Fruit fly (Drosophila melanogaster) whole organism, embryonic: ENCODE results near the gene BtbVII.
A peak's percentile ranks its signal among the peaks of the same experiment; 100 is the strongest.

Source experiments
- Atf3 ChIP-seq: fragments of 200-800 bp; sonication (Bioruptor generic); optimal IDR thresholded peaks from 3 replicates; lab custom pipeline; 2016; ENCODE audit warnings: missing biosample characterization, missing genetic modification characterization
- Awh ChIP-seq: fragments of 200-800 bp; sonication (Bioruptor generic); IDR thresholded peaks from 2 replicates; pipeline ENCODE4, ENCODE4 v1.3.6; 2022; ENCODE audit warnings: missing biosample characterization, missing genetic modification characterization
- Blimp-1 ChIP-seq: fragments of 200-800 bp; sonication (Bioruptor generic); optimal IDR thresholded peaks from 3 replicates; lab custom pipeline; 2018; ENCODE audit warnings: missing biosample characterization, missing genetic modification characterization, mild to moderate bottlenecking, moderate library complexity, missing genetic modification reagents
- C15 ChIP-seq: fragments of 200-800 bp; sonication (Bioruptor generic); IDR thresholded peaks from 3 replicates; pipeline ENCODE4 v1.3.6; 2022; ENCODE audit warnings: missing biosample characterization, missing genetic modification characterization
- CG12769 ChIP-seq: fragments of 200-800 bp; sonication (Bioruptor generic); optimal IDR thresholded peaks from 2 replicates; lab custom pipeline; 2019; ENCODE audit warnings: missing biosample characterization, mild to moderate bottlenecking, missing genetic modification characterization, moderate library complexity
- CG12942 ChIP-seq: fragments of 200-800 bp; sonication (Bioruptor generic); optimal IDR thresholded peaks from 3 replicates; lab custom pipeline; 2016; ENCODE audit warnings: missing biosample characterization, missing genetic modification characterization
- CG15073 ChIP-seq: fragments of 200-800 bp; sonication (Bioruptor generic); optimal IDR thresholded peaks from 2 replicates; lab custom pipeline; 2016; ENCODE audit warnings: missing biosample characterization, missing genetic modification characterization
- CG15269 ChIP-seq: fragments of 200-800 bp; sonication (Bioruptor generic); optimal IDR thresholded peaks from 2 replicates; lab custom pipeline; 2018; ENCODE audit warnings: missing biosample characterization, mild to moderate bottlenecking, missing genetic modification characterization, moderate library complexity
- CG3838 ChIP-seq: fragments of 200-800 bp; sonication (Bioruptor generic); optimal IDR thresholded peaks from 3 replicates; lab custom pipeline; 2016; ENCODE audit warnings: missing biosample characterization, missing genetic modification characterization
- CG6683 ChIP-seq: fragments of 200-800 bp; sonication (Bioruptor generic); optimal IDR thresholded peaks from 2 replicates; lab custom pipeline; 2017; ENCODE audit warnings: missing biosample characterization, mild to moderate bottlenecking, missing genetic modification characterization, missing genetic modification reagents
- CG9817 ChIP-seq: fragments of 200-800 bp; sonication (Bioruptor generic); optimal IDR thresholded peaks from 2 replicates; lab custom pipeline; 2018; ENCODE audit warnings: missing biosample characterization, mild to moderate bottlenecking, missing genetic modification characterization, moderate library complexity
- CkIIα-i1 ChIP-seq: fragments of 200-800 bp; sonication (Bioruptor generic); IDR thresholded peaks from 2 replicates; pipeline ENCODE4 v1.3.6; 2022; ENCODE audit warnings: missing biosample characterization, missing genetic modification characterization
- Dfd ChIP-seq, 2 experiments: fragments of >200 bp; optimal IDR thresholded peaks; 2 replicates each; lab custom pipeline; 2017; ENCODE audit warnings: missing biosample characterization in 2 of 2, missing genetic modification characterization in 2 of 2
- Dip3 ChIP-seq: fragments of 200-800 bp; sonication (Bioruptor generic); optimal IDR thresholded peaks from 3 replicates; lab custom pipeline; 2016; ENCODE audit warnings: missing biosample characterization, missing genetic modification characterization
- E2f2 ChIP-seq: fragments of 200-800 bp; sonication (Bioruptor generic); IDR thresholded peaks from 2 replicates; pipeline ENCODE4 v1.3.6; 2022; ENCODE audit warnings: missing biosample characterization, missing genetic modification characterization
- HHEX ChIP-seq: fragments of 200-800 bp; sonication (Bioruptor generic); optimal IDR thresholded peaks from 3 replicates; lab custom pipeline; 2017; ENCODE audit warnings: missing biosample characterization, mild to moderate bottlenecking, missing genetic modification characterization, missing genetic modification reagents
- Hr39 ChIP-seq: fragments of >200 bp; optimal IDR thresholded peaks from 2 replicates; lab custom pipeline; 2017
- Hr78 ChIP-seq, 2 experiments: fragments of 200-800 bp in 1 of 2; fragments of >200 bp in 1 of 2; sonication (Bioruptor generic) in 1 of 2; optimal IDR thresholded peaks; 2 replicates each; lab custom pipeline; 2017 to 2019; ENCODE audit warnings: missing biosample characterization in 2 of 2, missing genetic modification characterization in 2 of 2, mild to moderate bottlenecking in 1 of 2, moderate library complexity in 1 of 2
- Nf-YC ChIP-seq: fragments of 200-800 bp; optimal IDR thresholded peaks from 3 replicates; lab custom pipeline; 2019; ENCODE audit warnings: missing biosample characterization, mild to moderate bottlenecking, missing genetic modification characterization, moderate library complexity
- Oli ChIP-seq: fragments of 200-800 bp; sonication (Bioruptor generic); optimal IDR thresholded peaks from 2 replicates; lab custom pipeline; 2018; ENCODE audit warnings: missing biosample characterization, mild to moderate bottlenecking, missing genetic modification characterization, moderate library complexity
- Pdp1 ChIP-seq, 2 experiments: fragments of 200-800 bp; sonication (Bioruptor generic); optimal IDR thresholded peaks; 3 replicates each; lab custom pipeline; 2016; ENCODE audit warnings: missing biosample characterization in 2 of 2, missing genetic modification characterization in 2 of 2, mild to moderate bottlenecking in 1 of 2, moderate library complexity in 1 of 2
- Ssrp ChIP-seq: fragments of 200-800 bp; sonication (Bioruptor generic); optimal IDR thresholded peaks from 2 replicates; lab custom pipeline; 2018; ENCODE audit warnings: missing biosample characterization, mild to moderate bottlenecking, missing genetic modification characterization, moderate library complexity
- abd-A ChIP-seq: fragments of 200-800 bp; sonication (Bioruptor generic); optimal IDR thresholded peaks from 3 replicates; lab custom pipeline; 2019; ENCODE audit warnings: missing biosample characterization, mild to moderate bottlenecking, missing genetic modification characterization, moderate library complexity
- chinmo ChIP-seq: fragments of 200-800 bp; sonication (Bioruptor generic); IDR thresholded peaks from 4 replicates; pipeline ENCODE4 v1.3.6; 2022; ENCODE audit warnings: missing biosample characterization, missing genetic modification characterization; ENCODE audit not compliant: partially characterized antibody
- croc ChIP-seq: fragments of 200-800 bp; sonication (Bioruptor generic); conservative IDR thresholded peaks from 3 replicates; pipeline ENCODE4 v1.3.6; 2022; ENCODE audit warnings: missing biosample characterization, missing genetic modification characterization
- dimm ChIP-seq: fragments of 200-800 bp; sonication (Bioruptor generic); IDR thresholded peaks from 2 replicates; pipeline ENCODE4 v1.3.6; 2022; ENCODE audit warnings: missing biosample characterization, missing genetic modification characterization
- fd102C ChIP-seq: fragments of 200-800 bp; sonication (Bioruptor generic); optimal IDR thresholded peaks from 2 replicates; lab custom pipeline; 2018; ENCODE audit warnings: missing biosample characterization, mild to moderate bottlenecking, missing genetic modification characterization, moderate library complexity
- fd96Cb ChIP-seq: fragments of 200-800 bp; sonication (Bioruptor generic); optimal IDR thresholded peaks from 2 replicates; lab custom pipeline; 2018; ENCODE audit warnings: missing biosample characterization, mild to moderate bottlenecking, missing genetic modification characterization, moderate library complexity
- jing ChIP-seq: fragments of 200-800 bp; sonication (Bioruptor generic); optimal IDR thresholded peaks from 2 replicates; lab custom pipeline; 2018; ENCODE audit warnings: missing biosample characterization, mild to moderate bottlenecking, missing genetic modification characterization
- lilli ChIP-seq: fragments of 200-800 bp; sonication (Bioruptor generic); optimal IDR thresholded peaks from 3 replicates; lab custom pipeline; 2016; ENCODE audit warnings: missing biosample characterization, missing genetic modification characterization
- maf-S ChIP-seq: fragments of 200-800 bp; sonication (Bioruptor generic); optimal IDR thresholded peaks from 2 replicates; lab custom pipeline; 2016; ENCODE audit warnings: missing biosample characterization, missing genetic modification characterization
- nom ChIP-seq: fragments of 200-800 bp; sonication (Bioruptor generic); optimal IDR thresholded peaks from 2 replicates; lab custom pipeline; 2017; ENCODE audit warnings: missing biosample characterization, missing genetic modification characterization, mild to moderate bottlenecking, moderate library complexity, missing genetic modification reagents
- oc ChIP-seq: fragments of 200-800 bp; sonication (Bioruptor generic); optimal IDR thresholded peaks from 2 replicates; lab custom pipeline; 2018; ENCODE audit warnings: missing biosample characterization, mild to moderate bottlenecking, missing genetic modification characterization, moderate library complexity
- odd ChIP-seq: fragments of 200-800 bp; sonication (Bioruptor generic); optimal IDR thresholded peaks from 2 replicates; lab custom pipeline; 2017; ENCODE audit warnings: missing biosample characterization, mild to moderate bottlenecking, missing genetic modification characterization
- pho ChIP-seq: fragments of 200-800 bp; sonication (Bioruptor generic); optimal IDR thresholded peaks from 2 replicates; lab custom pipeline; 2016; ENCODE audit warnings: missing biosample characterization, missing genetic modification characterization
- row ChIP-seq: fragments of 200-800 bp; sonication (Bioruptor generic); IDR thresholded peaks from 3 replicates; pipeline ENCODE4 v1.3.6; 2022; ENCODE audit warnings: missing biosample characterization, missing genetic modification characterization
- sens ChIP-seq: fragments of 200-800 bp; sonication (Bioruptor generic); peaks from one replicate; lab custom pipeline; 2016; ENCODE audit warnings: missing biosample characterization, missing genetic modification characterization
- sim ChIP-seq: fragments of 200-800 bp; sonication (Bioruptor generic); IDR thresholded peaks from 2 replicates; pipeline ENCODE4 v1.3.6; 2022; ENCODE audit warnings: missing biosample characterization, missing genetic modification characterization
- tgo ChIP-seq: fragments of 200-800 bp; sonication (Bioruptor generic); IDR thresholded peaks from 3 replicates; pipeline ENCODE4 v1.3.6; 2022; ENCODE audit warnings: missing biosample characterization, missing genetic modification characterization
- vfl ChIP-seq: fragments of 200-800 bp; sonication (Bioruptor generic); optimal IDR thresholded peaks from 2 replicates; lab custom pipeline; 2016; ENCODE audit warnings: missing biosample characterization, missing genetic modification characterization
- vvl ChIP-seq: fragments of 200-800 bp; sonication (Bioruptor generic); IDR thresholded peaks from 2 replicates; pipeline ENCODE4 v1.3.6; 2022; ENCODE audit warnings: missing biosample characterization, missing genetic modification characterization
- wor ChIP-seq: fragments of 200-800 bp; sonication (Bioruptor generic); IDR thresholded peaks from 2 replicates; pipeline ENCODE4 v1.3.6; 2022; ENCODE audit warnings: missing biosample characterization, missing genetic modification characterization
- zf30C ChIP-seq: fragments of 200-800 bp; sonication (Bioruptor generic); optimal IDR thresholded peaks from 3 replicates; lab custom pipeline; 2018; ENCODE audit warnings: missing biosample characterization, mild to moderate bottlenecking, missing genetic modification characterization

The BtbVII gene

dm6 chr3L:3106908-3107821, 41.3 kb upstream of the BtbVII start, which contains the start of gene Cht7 (continued):
- peak; percentile 77 for TF ChIP-seq wor (GFP tag; lab: Robert Waterston, UW)
- TF ChIP-seq maf-S (GFP tag; lab: Kevin White, UChicago), result peak; percentile 46
- peak; percentile 82 for TF ChIP-seq CG9817

dm6 chr3L:3108040-3108615, 40.3 kb upstream of the BtbVII start:
- TF ChIP-seq Pdp1 (GFP tag; optimal IDR thresholded peaks at IDR 0.05; lab: Kevin White, UChicago) (peak in 1 of 2 experiments; percentile 35), odd (GFP tag; lab: Kevin White, UChicago) (no peak), Blimp-1 (GFP tag; lab: Kevin White, UChicago) (peak; percentile 93), zf30C (no peak), fd96Cb (tag; lab: Kevin White, UChicago) (no peak), vfl (GFP tag; lab: Kevin White, UChicago) (no peak), row (no peak), Awh (GFP tag; lab: Robert Waterston, UW) (0 out of 2 replicates have a peak, but pooled peaks have one; percentile 40), vvl (GFP tag; lab: Robert Waterston, UW) (peak; percentile 78; the same call in 1 of the 2 replicates), CG12769 (tag; lab: Kevin White, UChicago) (peak; percentile 39), HHEX (no peak), oc (peak; percentile 61), sim (GFP tag; lab: Robert Waterston, UW) (no peak), C15 (GFP tag; lab: Robert Waterston, UW) (no peak), Hr78 (GFP tag; optimal IDR thresholded peaks at IDR 0.05; lab: Kevin White, UChicago) (peak in 1 of 2 experiments; percentile 41), sens (GFP tag; lab: Kevin White, UChicago) (no peak), croc (GFP tag; lab: Robert Waterston, UW) (no peak), chinmo (0 out of 4 replicates have a peak, but pooled peaks have one; percentile 42), tgo (GFP tag; lab: Robert Waterston, UW) (no peak), abd-A (tag; lab: Kevin White, UChicago) (peak; percentile 69), Oli (tag; lab: Kevin White, UChicago) (no peak)

- TF ChIP-seq Blimp-1 (GFP tag; lab: Kevin White, UChicago), result peak; percentile 87
- TF ChIP-seq CkIIα-i1, result no peak
These were observed 39.5 kb upstream of the BtbVII start for dm6 chr3L:3108964-3109363.

- TF ChIP-seq CG3838 (no peak), E2f2 (no peak), oc (peak; percentile 10), CG12942 (no peak), lilli (GFP tag; lab: Kevin White, UChicago) (no peak), nom (GFP tag; lab: Kevin White, UChicago) (peak; percentile 35), dimm (no peak), CG15269 (tag; lab: Kevin White, UChicago) (no peak), Dip3 (GFP tag; lab: Kevin White, UChicago) (no peak), Nf-YC (tag; lab: Kevin White, UChicago) (no peak), pho (GFP tag; lab: Kevin White, UChicago) (no peak), Ssrp (tag; lab: Kevin White, UChicago) (no peak), CG15073 (no peak), Dfd (GFP tag; optimal IDR thresholded peaks at IDR 0.05; lab: Kevin White, UChicago) (no peak), CG6683 (no peak), Atf3 (GFP tag; lab: Kevin White, UChicago) (no peak), jing (GFP tag; lab: Kevin White, UChicago) (no peak), Hr39 (lab: Kevin White, UChicago) (no peak), fd102C (no peak)
These were observed 38.9 kb upstream of the BtbVII start for dm6 chr3L:3109417-3110090.
